Fruit fly (Drosophila melanogaster): ENCODE measurements around the gene Cad96Ca.

- TF ChIP-seq pan (optimal IDR thresholded peaks at IDR 0.05) (no peak), psq (optimal IDR thresholded peaks at IDR 0.05) (no peak), usp (GFP tag; optimal IDR thresholded peaks at IDR 0.05) (no peak), EcR (GFP tag; optimal IDR thresholded peaks at IDR 0.05) (no peak), Dll (optimal IDR thresholded peaks at IDR 0.05) (no peak)
Measured at dm6 chr3R:25181424-25181823, 26.7 kb downstream of the Cad96Ca start.
